ENCODE assay signal across 1 fruit fly cellular context in genomic region chr3L:3096726-3097597, dm6.
TF ChIP-seq lines count a peak whose summit lies in the region.

No protein-coding gene starts in this region.

TF ChIP-seq in whole organism, embryonic, 481 proteins besides CTCF, POLR2A, EP300 and RAD21 (continued from another document):
- peak; percentile 75 for TF ChIP-seq CG6791 (GFP tag; IDR thresholded peaks at IDR 0.05; lab: Robert Waterston, UW; ENCODE audit: partially characterized antibody)
- no peak for TF ChIP-seq NfI (GFP tag; optimal IDR thresholded peaks at IDR 0.05; lab: Kevin White, UChicago)
- TF ChIP-seq h (optimal IDR thresholded peaks at IDR 0.05; lab: Kevin White, UChicago), result no peak
- peak; percentile 71 for TF ChIP-seq exex (tag; optimal IDR thresholded peaks at IDR 0.05; lab: Kevin White, UChicago)
- TF ChIP-seq sens (GFP tag; lab: Kevin White, UChicago), result peak; percentile 14
- peak in 1 of 2 experiments; percentile 68 for TF ChIP-seq Pdp1 (GFP tag; optimal IDR thresholded peaks at IDR 0.05; lab: Kevin White, UChicago)
- TF ChIP-seq Ets65A (GFP tag; lab: Kevin White, UChicago), result peak; percentile 34
- TF ChIP-seq CG14860 (GFP tag; IDR thresholded peaks at IDR 0.05; lab: Robert Waterston, UW; ENCODE audit: partially characterized antibody), result peak; percentile 54; the same call in 2 of the 3 replicates
- TF ChIP-seq amos (GFP tag; IDR thresholded peaks at IDR 0.05; lab: Robert Waterston, UW; ENCODE audit: partially characterized antibody), result peak; percentile 71; the same call in 1 of the 2 replicates
- peak; percentile 44; the same call in 1 of the 3 replicates for TF ChIP-seq vnd (GFP tag; IDR thresholded peaks at IDR 0.05; lab: Robert Waterston, UW; ENCODE audit: partially characterized antibody)
- TF ChIP-seq CG3065 (GFP tag; optimal IDR thresholded peaks at IDR 0.05; lab: Kevin White, UChicago), result peak; percentile 19
